Fruit fly (Drosophila melanogaster) whole organism, embryonic: ENCODE measurements around the gene CG32706.

Experiments
- Adf1 ChIP-seq: fragments of 200-800 bp; sonication (Bioruptor generic); IDR thresholded peaks from 2 replicates; pipeline ENCODE4 v1.3.6; 2022; ENCODE audit warnings: missing biosample characterization, missing genetic modification characterization
- CG10274 ChIP-seq: fragments of 200-800 bp; sonication (Bioruptor generic); optimal IDR thresholded peaks from 3 replicates; lab custom pipeline; 2017; ENCODE audit warnings: missing biosample characterization, mild to moderate bottlenecking, missing genetic modification characterization
- CG10431 ChIP-seq: fragments of 200-800 bp; sonication (Bioruptor generic); optimal IDR thresholded peaks from 3 replicates; lab custom pipeline; 2018; ENCODE audit warnings: missing biosample characterization, mild to moderate bottlenecking, missing genetic modification characterization
- CG10959 ChIP-seq: fragments of 200-800 bp; sonication (Bioruptor generic); IDR thresholded peaks from 2 replicates; pipeline ENCODE4 v1.3.6; 2022; ENCODE audit warnings: missing biosample characterization, missing genetic modification characterization
- CG12071 ChIP-seq: fragments of 200-800 bp; sonication (Bioruptor generic); optimal IDR thresholded peaks from 3 replicates; lab custom pipeline; 2018; ENCODE audit warnings: missing biosample characterization, mild to moderate bottlenecking, missing genetic modification characterization
- CG12219 ChIP-seq: fragments of 200-800 bp; sonication (Bioruptor generic); optimal IDR thresholded peaks from 3 replicates; lab custom pipeline; 2018; ENCODE audit warnings: missing biosample characterization, mild to moderate bottlenecking, missing genetic modification characterization
- CG1233 ChIP-seq: fragments of 200-800 bp; sonication (Bioruptor generic); optimal IDR thresholded peaks from 4 replicates; lab custom pipeline; 2018; ENCODE audit warnings: missing biosample characterization, mild to moderate bottlenecking, missing genetic modification characterization
- CG13624 ChIP-seq: fragments of 200-800 bp; sonication (Bioruptor generic); optimal IDR thresholded peaks from 2 replicates; lab custom pipeline; 2016; ENCODE audit warnings: missing biosample characterization, missing genetic modification characterization
- CG15479 ChIP-seq: fragments of 200-800 bp; sonication (Bioruptor generic); optimal IDR thresholded peaks from 3 replicates; lab custom pipeline; 2019; ENCODE audit warnings: missing biosample characterization, mild to moderate bottlenecking, missing genetic modification characterization, moderate library complexity
- CG42726 ChIP-seq: fragments of 200-800 bp; sonication (Bioruptor generic); IDR thresholded peaks from 2 replicates; pipeline ENCODE4 v1.3.6; 2022; ENCODE audit warnings: missing biosample characterization, missing genetic modification characterization; ENCODE audit not compliant: partially characterized antibody
- CG5953 ChIP-seq: fragments of 200-800 bp; sonication (Bioruptor generic); IDR thresholded peaks from 2 replicates; pipeline ENCODE4 v1.3.6; 2022; ENCODE audit warnings: missing biosample characterization, missing genetic modification characterization
- CG6272 ChIP-seq: fragments of 200-800 bp; sonication (Bioruptor generic); IDR thresholded peaks from 2 replicates; pipeline ENCODE4 v1.3.6; 2022; ENCODE audit warnings: missing biosample characterization, missing genetic modification characterization
- CG6654 ChIP-seq: fragments of 200-800 bp; sonication (Bioruptor generic); optimal IDR thresholded peaks from 2 replicates; lab custom pipeline; 2017; ENCODE audit warnings: missing biosample characterization, mild to moderate bottlenecking, missing genetic modification characterization
- CG7271 ChIP-seq: fragments of 200-800 bp; sonication (Bioruptor generic); optimal IDR thresholded peaks from 2 replicates; lab custom pipeline; 2018; ENCODE audit warnings: missing biosample characterization, mild to moderate bottlenecking, missing genetic modification characterization, moderate library complexity
- CG7372 ChIP-seq: fragments of 200-800 bp; sonication (Bioruptor generic); IDR thresholded peaks from 2 replicates; pipeline ENCODE4 v1.3.6; 2022; ENCODE audit warnings: missing biosample characterization, missing genetic modification characterization
- CG8924 ChIP-seq: fragments of 200-800 bp; optimal IDR thresholded peaks from 3 replicates; lab custom pipeline; 2019; ENCODE audit warnings: missing biosample characterization, mild to moderate bottlenecking, missing genetic modification characterization, moderate library complexity
- CG9797 ChIP-seq: fragments of 200-800 bp; sonication (Bioruptor generic); optimal IDR thresholded peaks from 3 replicates; lab custom pipeline; 2018; ENCODE audit warnings: missing biosample characterization, mild to moderate bottlenecking, missing genetic modification characterization
- Dfd ChIP-seq, 2 experiments: fragments of >200 bp; optimal IDR thresholded peaks; 2 replicates each; lab custom pipeline; 2017; ENCODE audit warnings: missing biosample characterization in 2 of 2, missing genetic modification characterization in 2 of 2
- Dp ChIP-seq: fragments of 200-800 bp; sonication (Bioruptor generic); optimal IDR thresholded peaks from 2 replicates; lab custom pipeline; 2018; ENCODE audit warnings: missing biosample characterization, mild to moderate bottlenecking, missing genetic modification characterization, moderate library complexity
- Elba2 ChIP-seq: fragments of 200-800 bp; sonication (Bioruptor generic); optimal IDR thresholded peaks from 3 replicates; lab custom pipeline; 2016; ENCODE audit warnings: missing biosample characterization, missing genetic modification characterization
- Fer2 ChIP-seq: fragments of 200-800 bp; sonication (Bioruptor generic); optimal IDR thresholded peaks from 2 replicates; lab custom pipeline; 2018; ENCODE audit warnings: missing biosample characterization, mild to moderate bottlenecking, missing genetic modification characterization, moderate library complexity
- Hand ChIP-seq: fragments of 200-800 bp; sonication (Bioruptor generic); optimal IDR thresholded peaks from 2 replicates; lab custom pipeline; 2017; ENCODE audit warnings: mild to moderate bottlenecking, missing biosample characterization, missing genetic modification reagents, missing genetic modification characterization
- Hmx ChIP-seq: fragments of 200-800 bp; sonication (Bioruptor generic); optimal IDR thresholded peaks from 2 replicates; lab custom pipeline; 2016; ENCODE audit warnings: missing biosample characterization, missing genetic modification characterization
- Mad ChIP-seq: fragments of 200-800 bp; sonication (Bioruptor generic); optimal IDR thresholded peaks from 2 replicates; lab custom pipeline; 2016; ENCODE audit warnings: missing biosample characterization, missing genetic modification characterization
- Mrtf ChIP-seq: fragments of 200-800 bp; sonication (Bioruptor generic); IDR thresholded peaks from 3 replicates; pipeline ENCODE4 v1.3.6; 2022; ENCODE audit warnings: missing biosample characterization, missing genetic modification characterization
- Myb ChIP-seq: fragments of 200-800 bp; sonication (Bioruptor generic); optimal IDR thresholded peaks from 2 replicates; lab custom pipeline; 2016; ENCODE audit warnings: missing biosample characterization, missing genetic modification characterization
- NC2α ChIP-seq: fragments of 200-800 bp; sonication (Bioruptor generic); optimal IDR thresholded peaks from 2 replicates; lab custom pipeline; 2016; ENCODE audit warnings: missing biosample characterization, missing genetic modification characterization
- Ravus ChIP-seq: fragments of 200-800 bp; sonication (Bioruptor generic); IDR thresholded peaks from 2 replicates; pipeline ENCODE4 v1.3.6; 2022; ENCODE audit warnings: missing biosample characterization, missing genetic modification characterization
- Rfx ChIP-seq: fragments of 200-800 bp; sonication (Bioruptor generic); IDR thresholded peaks from 2 replicates; pipeline ENCODE4 v1.3.6; 2022; ENCODE audit warnings: missing biosample characterization, missing genetic modification characterization
- Xrp1 ChIP-seq: fragments of 200-800 bp; sonication (Bioruptor generic); IDR thresholded peaks from 2 replicates; pipeline ENCODE4 v1.3.6; 2022; ENCODE audit warnings: missing biosample characterization, missing genetic modification characterization
- br ChIP-seq: fragments of >200 bp; optimal IDR thresholded peaks from 2 replicates; lab custom pipeline; 2017
- chm ChIP-seq: fragments of 200-800 bp; sonication (Bioruptor generic); IDR thresholded peaks from 2 replicates; pipeline ENCODE4 v1.3.6; 2022; ENCODE audit warnings: missing biosample characterization, missing genetic modification characterization
- chn ChIP-seq: fragments of 200-800 bp; sonication (Bioruptor generic); optimal IDR thresholded peaks from 2 replicates; lab custom pipeline; 2016; ENCODE audit warnings: missing biosample characterization, missing genetic modification characterization
- da ChIP-seq: fragments of 200-800 bp; sonication (Bioruptor generic); optimal IDR thresholded peaks from 2 replicates; lab custom pipeline; 2016; ENCODE audit warnings: missing biosample characterization, missing genetic modification characterization
- dmrt99B ChIP-seq: fragments of 200-800 bp; sonication (Bioruptor generic); optimal IDR thresholded peaks from 2 replicates; lab custom pipeline; 2018; ENCODE audit warnings: missing biosample characterization, mild to moderate bottlenecking, missing genetic modification characterization, moderate library complexity
- gsb-n ChIP-seq: fragments of 200-800 bp; sonication (Bioruptor generic); optimal IDR thresholded peaks from 3 replicates; lab custom pipeline; 2018; ENCODE audit warnings: missing biosample characterization, mild to moderate bottlenecking, missing genetic modification characterization
- h ChIP-seq: fragments of >200 bp; optimal IDR thresholded peaks from 2 replicates; lab custom pipeline; 2017
- hkb ChIP-seq, 2 experiments: fragments of 200-800 bp in 1 of 2; fragments of >200 bp in 1 of 2; sonication (Bioruptor generic) in 1 of 2; IDR thresholded peaks in 1 of 2; optimal IDR thresholded peaks in 1 of 2; 2 replicates each; pipeline versions ENCODE4 v1.3.6 to Lab custom; 2017 to 2022; ENCODE audit warnings: missing biosample characterization in 1 of 2, missing genetic modification characterization in 1 of 2
- jigr1 ChIP-seq: fragments of 200-800 bp; sonication (Bioruptor generic); IDR thresholded peaks from 3 replicates; pipeline ENCODE4 v1.3.6; 2022; ENCODE audit warnings: missing biosample characterization, missing genetic modification characterization
- jumu ChIP-seq: fragments of 200-800 bp; sonication (Bioruptor generic); optimal IDR thresholded peaks from 3 replicates; lab custom pipeline; 2016; ENCODE audit warnings: missing biosample characterization, missing genetic modification characterization
- lola ChIP-seq, 3 experiments: fragments of >200 bp in 2 of 3; fragments of 200-800 bp in 1 of 3; sonication (Bioruptor generic) in 1 of 3; optimal IDR thresholded peaks; 2 replicates each; lab custom pipeline; 2017 to 2019; ENCODE audit warnings: missing biosample characterization in 3 of 3, missing genetic modification characterization in 3 of 3, mild to moderate bottlenecking in 1 of 3, moderate library complexity in 1 of 3
- pan ChIP-seq, 4 experiments: fragments of >200 bp in 3 of 4; fragments of 200-800 bp in 1 of 4; sonication (Bioruptor generic) in 1 of 4; optimal IDR thresholded peaks in 3 of 4; IDR thresholded peaks in 1 of 4; 2 replicates each; pipeline versions ENCODE4 v1.3.6 to Lab custom; 2017 to 2022; ENCODE audit warnings: missing biosample characterization in 2 of 4, missing genetic modification characterization in 2 of 4, mixed read lengths in 1 of 4
- phol ChIP-seq: fragments of 200-800 bp; sonication (Bioruptor generic); optimal IDR thresholded peaks from 3 replicates; lab custom pipeline; 2018; ENCODE audit warnings: missing biosample characterization, mild to moderate bottlenecking, missing genetic modification characterization, moderate library complexity
- psq ChIP-seq: fragments of 200-800 bp; sonication (Bioruptor generic); optimal IDR thresholded peaks from 2 replicates; lab custom pipeline; 2017; ENCODE audit warnings: missing biosample characterization, missing genetic modification characterization
- salm ChIP-seq: fragments of 200-800 bp; sonication (Bioruptor generic); optimal IDR thresholded peaks from 2 replicates; lab custom pipeline; 2018; ENCODE audit warnings: missing biosample characterization, mild to moderate bottlenecking, missing genetic modification characterization
- sc ChIP-seq, 3 experiments: fragments of >200 bp in 2 of 3; fragments of 200-800 bp in 1 of 3; sonication (Bioruptor generic) in 1 of 3; optimal IDR thresholded peaks; 2 replicates in 2 of 3; 3 replicates in 1 of 3; lab custom pipeline; 2017; ENCODE audit warnings: mild to moderate bottlenecking in 1 of 3, missing biosample characterization in 1 of 3, missing genetic modification characterization in 1 of 3, missing genetic modification reagents in 1 of 3
- slou ChIP-seq: fragments of 200-800 bp; sonication (Bioruptor generic); optimal IDR thresholded peaks from 3 replicates; lab custom pipeline; 2016; ENCODE audit warnings: missing biosample characterization, missing genetic modification characterization
- slp2 ChIP-seq: fragments of 200-800 bp; sonication (Bioruptor generic); optimal IDR thresholded peaks from 2 replicates; lab custom pipeline; 2016; ENCODE audit warnings: missing biosample characterization, missing genetic modification characterization
- toy ChIP-seq: fragments of 200-800 bp; sonication (Bioruptor generic); IDR thresholded peaks from 2 replicates; pipeline ENCODE4 v1.3.6; 2022; ENCODE audit warnings: missing biosample characterization, missing genetic modification characterization
- usp ChIP-seq: fragments of >200 bp; optimal IDR thresholded peaks from 2 replicates; lab custom pipeline; 2017; ENCODE audit warnings: missing biosample characterization, missing genetic modification characterization

CG32706 gene

DNA sequence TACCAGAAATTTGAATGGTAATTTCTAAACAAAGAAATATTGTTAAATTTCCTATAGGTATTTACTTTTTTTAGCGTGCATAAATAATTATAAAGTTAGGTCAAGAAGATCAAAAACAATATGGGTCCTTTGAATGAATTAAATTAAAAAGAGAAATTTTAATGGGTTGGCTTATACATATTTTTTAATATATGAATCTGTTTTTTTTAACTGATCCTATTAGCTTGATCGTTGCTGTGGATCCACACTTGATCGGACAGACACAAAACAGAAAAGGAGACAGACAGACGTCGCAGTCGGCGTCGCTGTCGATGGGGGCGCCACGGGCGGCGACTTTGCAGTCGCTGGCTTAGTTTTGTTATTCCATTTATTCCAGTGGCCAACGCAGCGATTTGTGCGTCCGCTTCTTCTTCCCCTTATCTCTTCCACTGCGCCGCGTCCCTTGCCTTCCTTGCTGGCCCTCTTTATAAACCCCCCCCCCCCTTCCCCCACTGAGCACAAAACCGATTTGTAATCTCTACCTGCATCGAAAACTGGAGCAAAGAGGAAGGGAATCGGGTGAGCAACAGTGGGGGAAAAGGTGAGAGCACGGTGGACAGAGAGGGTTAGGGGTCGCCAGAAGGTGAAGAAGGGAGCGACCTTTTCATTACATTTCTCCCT, 39.1 kb upstream of the CG32706 start (continued):
- TF ChIP-seq Mad (peak; percentile 20), chn (GFP tag; lab: Kevin White, UChicago) (peak; percentile 3), pan (optimal IDR thresholded peaks at IDR 0.05; lab: Kevin White, UChicago) (no peak), pan (GFP tag; optimal IDR thresholded peaks at IDR 0.05 in 1 of 2, IDR thresholded peaks at IDR 0.05 in 1 of 2) (peak in 1 of 2 experiments; percentile 63), Dp (GFP tag; lab: Kevin White, UChicago) (no peak), Dfd (GFP tag; optimal IDR thresholded peaks at IDR 0.05; lab: Kevin White, UChicago) (no peak), CG12071 (GFP tag; lab: Kevin White, UChicago) (no peak), psq (GFP tag; lab: Kevin White, UChicago) (peak; percentile 63), CG1233 (peak; percentile 55), CG10959 (GFP tag; lab: Robert Waterston, UW) (no peak; the same call in 1 of the 2 replicates), lola (GFP tag; optimal IDR thresholded peaks at IDR 0.05; lab: Kevin White, UChicago) (peak in 1 of 3 experiments; percentile 89), jigr1 (no peak), usp (GFP tag; lab: Kevin White, UChicago) (no peak), Xrp1 (GFP tag; lab: Robert Waterston, UW) (peak; percentile 84), chm (GFP tag; lab: Robert Waterston, UW) (peak; percentile 49; the same call in 1 of the 2 replicates), dmrt99B (peak; percentile 87), NC2α (GFP tag; lab: Kevin White, UChicago) (no peak), CG15479 (GFP tag; lab: Kevin White, UChicago) (no peak), CG7271 (peak; percentile 3), Hand (GFP tag; lab: Kevin White, UChicago) (no peak), Elba2 (GFP tag; lab: Kevin White, UChicago) (no peak), Fer2 (tag; lab: Kevin White, UChicago) (peak; percentile 6), CG13624 (no peak), Rfx (no peak), da (no peak), slou (GFP tag; lab: Kevin White, UChicago) (no peak), hkb (optimal IDR thresholded peaks at IDR 0.05; lab: Kevin White, UChicago) (no peak), hkb (GFP tag; IDR thresholded peaks at IDR 0.05; lab: Robert Waterston, UW) (peak; percentile 77), Mrtf (GFP tag; lab: Robert Waterston, UW) (no peak), CG10274 (GFP tag; lab: Kevin White, UChicago) (no peak), CG6654 (GFP tag; lab: Kevin White, UChicago) (peak; percentile 25), salm (tag; lab: Kevin White, UChicago) (peak; percentile 70), CG9797 (GFP tag; lab: Kevin White, UChicago) (no peak), gsb-n (tag; lab: Kevin White, UChicago) (peak; percentile 91), CG42726 (GFP tag; lab: Robert Waterston, UW) (no peak), br (lab: Kevin White, UChicago) (no peak), Myb (GFP tag; lab: Kevin White, UChicago) (no peak), CG7372 (no peak), CG10431 (GFP tag; lab: Kevin White, UChicago) (peak; percentile 30), phol (tag; lab: Kevin White, UChicago) (peak; percentile 86), CG12219 (GFP tag; lab: Kevin White, UChicago) (peak; percentile 46), toy (GFP tag; lab: Robert Waterston, UW) (no peak), Hmx (GFP tag; lab: Kevin White, UChicago) (peak; percentile 3), jumu (GFP tag; lab: Kevin White, UChicago) (no peak), h (lab: Kevin White, UChicago) (no peak), CG8924 (tag; lab: Kevin White, UChicago) (peak; percentile 85), Adf1 (GFP tag; lab: Robert Waterston, UW) (peak; percentile 76), sc (optimal IDR thresholded peaks at IDR 0.05; lab: Kevin White, UChicago) (no peak), sc (GFP tag; optimal IDR thresholded peaks at IDR 0.05; lab: Kevin White, UChicago) (peak; percentile 60), slp2 (GFP tag; lab: Kevin White, UChicago) (no peak), CG5953 (GFP tag; lab: Robert Waterston, UW) (peak; percentile 50; the same call in 1 of the 2 replicates), Ravus (GFP tag; lab: Robert Waterston, UW) (no peak), CG6272 (GFP tag; lab: Robert Waterston, UW) (no peak)
